Fruit fly (Drosophila melanogaster): ENCODE results near the gene jumu.

jumu gene

dm6 chr3R:10350741-10351629, 1.0 kb downstream of the jumu start (continued):
- TF ChIP-seq C15 (GFP tag; IDR thresholded peaks at IDR 0.05) (no peak), Mad (GFP tag; optimal IDR thresholded peaks at IDR 0.05) (peak; percentile 58), otp (GFP tag; IDR thresholded peaks at IDR 0.05) (no peak), Lpt (GFP tag; optimal IDR thresholded peaks at IDR 0.05) (no peak), D19B (GFP tag; optimal IDR thresholded peaks at IDR 0.05) (peak; percentile 78), CG34422 (GFP tag; IDR thresholded peaks at IDR 0.05) (no peak), CG6689 (GFP tag; IDR thresholded peaks at IDR 0.05) (no peak), CG11723 (GFP tag; optimal IDR thresholded peaks at IDR 0.05) (peak; percentile 51), CG11085 (GFP tag; IDR thresholded peaks at IDR 0.05) (no peak), CG1602 (GFP tag; optimal IDR thresholded peaks at IDR 0.05) (peak; percentile 66), CG12155 (GFP tag; optimal IDR thresholded peaks at IDR 0.05) (peak; percentile 82), D (optimal IDR thresholded peaks at IDR 0.05) (no peak), D (GFP tag; optimal IDR thresholded peaks at IDR 0.05) (peak; percentile 46), Scr (GFP tag; IDR thresholded peaks at IDR 0.05; ENCODE audit: partially characterized antibody) (no peak), Sry-δ (GFP tag; optimal IDR thresholded peaks at IDR 0.05) (no peak), sens-2 (GFP tag; IDR thresholded peaks at IDR 0.05) (no peak), CG2120 (GFP tag; optimal IDR thresholded peaks at IDR 0.05) (peak; percentile 94), YL-1 (GFP tag; optimal IDR thresholded peaks at IDR 0.05) (peak; percentile 35), gro (GFP tag; optimal IDR thresholded peaks at IDR 0.05) (peak; percentile 69), da (GFP tag; optimal IDR thresholded peaks at IDR 0.05) (no peak), CG8359 (GFP tag; optimal IDR thresholded peaks at IDR 0.05; ENCODE audit: borderline replicate concordance) (peak; percentile 6), CG10431 (GFP tag; optimal IDR thresholded peaks at IDR 0.05) (no peak), CG17328 (GFP tag; IDR thresholded peaks at IDR 0.05) (no peak), ewg (GFP tag; optimal IDR thresholded peaks at IDR 0.05) (peak; percentile 40), exex (tag; optimal IDR thresholded peaks at IDR 0.05) (peak; percentile 73), CG15073 (GFP tag; optimal IDR thresholded peaks at IDR 0.05) (no peak), stc (GFP tag; IDR thresholded peaks at IDR 0.05) (no peak), Hmr (GFP tag; optimal IDR thresholded peaks at IDR 0.05) (peak; percentile 91), CG8944 (GFP tag; optimal IDR thresholded peaks at IDR 0.05) (peak; percentile 44), sens (GFP tag) (peak; percentile 88), HLH3B (GFP tag; IDR thresholded peaks at IDR 0.05) (no peak), caup (GFP tag; optimal IDR thresholded peaks at IDR 0.05; ENCODE audit: severe bottlenecking) (peak; percentile 86), Tbp (GFP tag; optimal IDR thresholded peaks at IDR 0.05) (no peak), HmgZ (tag; optimal IDR thresholded peaks at IDR 0.05) (peak; percentile 71), CG11456 (GFP tag; IDR thresholded peaks at IDR 0.05) (no peak), Trl (optimal IDR thresholded peaks at IDR 0.05) (no peak), Trl (GFP tag; optimal IDR thresholded peaks at IDR 0.05) (peak; percentile 46), CG34376 (GFP tag; optimal IDR thresholded peaks at IDR 0.05) (peak; percentile 48), corto (GFP tag; optimal IDR thresholded peaks at IDR 0.05) (peak; percentile 65), Chrac-16 (GFP tag; optimal IDR thresholded peaks at IDR 0.05) (peak; percentile 73), CG17359 (tag; optimal IDR thresholded peaks at IDR 0.05) (peak; percentile 76), CG9932 (GFP tag; IDR thresholded peaks at IDR 0.05) (no peak), Dbx (GFP tag; IDR thresholded peaks at IDR 0.05) (no peak), nom (GFP tag; optimal IDR thresholded peaks at IDR 0.05) (no peak), CG10274 (GFP tag; optimal IDR thresholded peaks at IDR 0.05) (peak; percentile 51), jumu (GFP tag; optimal IDR thresholded peaks at IDR 0.05) (peak; percentile 64), jing (GFP tag; optimal IDR thresholded peaks at IDR 0.05) (peak; percentile 50), pzg (GFP tag; optimal IDR thresholded peaks at IDR 0.05) (peak; percentile 41), cwo (GFP tag; optimal IDR thresholded peaks at IDR 0.05) (peak; percentile 92), CG7745 (tag; optimal IDR thresholded peaks at IDR 0.05) (peak; percentile 49)
